Worm (Caenorhabditis elegans) whole organism, L1 larva: ENCODE data around the gene F38B6.4.

Experiments used
- C04F5.9 ChIP-seq: sonication (generic microtip); optimal IDR thresholded peaks from 2 replicates; lab custom pipeline; 2016; ENCODE audit warnings: missing genetic modification characterization, missing compliant biosample characterization
- F16B12.6 ChIP-seq: fragments of 150-350 bp; optimal IDR thresholded peaks from 2 replicates; lab custom pipeline; 2014; ENCODE audit warnings: missing biosample characterization, missing genetic modification characterization
- Y116A8C.19 ChIP-seq: sonication (generic microtip); optimal IDR thresholded peaks from 2 replicates; lab custom pipeline; 2016; ENCODE audit warnings: missing compliant biosample characterization, missing genetic modification characterization, borderline replicate concordance
- aha-1 ChIP-seq: fragments of 150-350 bp; optimal IDR thresholded peaks from 2 replicates; lab custom pipeline; 2014; ENCODE audit warnings: missing biosample characterization, missing genetic modification characterization
- blmp-1 ChIP-seq: fragments of 150-350 bp; optimal IDR thresholded peaks from 2 replicates; lab custom pipeline; 2014; ENCODE audit warnings: missing biosample characterization, missing genetic modification characterization
- ceh-63 ChIP-seq: fragments of 200-800 bp; sonication (Bioruptor generic); optimal IDR thresholded peaks from 2 replicates; lab custom pipeline; 2018; ENCODE audit warnings: mild to moderate bottlenecking, missing genetic modification characterization, missing compliant biosample characterization
- ceh-8 ChIP-seq: fragments of 200-800 bp; sonication (Bioruptor generic); optimal IDR thresholded peaks from 2 replicates; lab custom pipeline; 2018; ENCODE audit warnings: mild to moderate bottlenecking, missing genetic modification characterization, moderate library complexity, missing compliant biosample characterization
- ceh-82 ChIP-seq, 3 experiments: fragments of 150-350 bp in 1 of 3; sonication (generic microtip) in 2 of 3; optimal IDR thresholded peaks; 2 replicates each; lab custom pipeline; 2014 to 2017; ENCODE audit warnings: missing biosample characterization in 3 of 3, missing genetic modification characterization in 3 of 3
- ces-1 ChIP-seq: fragments of 150-350 bp; optimal IDR thresholded peaks from 2 replicates; lab custom pipeline; 2014; ENCODE audit warnings: missing biosample characterization, missing genetic modification reagents, missing genetic modification characterization
- dpl-1 ChIP-seq, 3 experiments: fragments of 150-350 bp in 2 of 3; sonication (generic microtip) in 1 of 3; optimal IDR thresholded peaks; 2 replicates each; lab custom pipeline; 2014 to 2017; ENCODE audit warnings: missing biosample characterization in 3 of 3, missing genetic modification characterization in 3 of 3, missing genetic modification reagents in 3 of 3
- dsc-1 ChIP-seq: sonication (generic microtip); optimal IDR thresholded peaks from 2 replicates; lab custom pipeline; 2016; ENCODE audit warnings: mild to moderate bottlenecking, missing genetic modification characterization, missing compliant biosample characterization
- egl-13 ChIP-seq: sonication (generic microtip); optimal IDR thresholded peaks from 2 replicates; lab custom pipeline; 2016; ENCODE audit warnings: missing genotype, missing genetic modification reagents, missing genetic modification characterization, missing compliant biosample characterization
- egl-27 ChIP-seq, 2 experiments: fragments of 150-350 bp in 1 of 2; sonication (generic microtip); optimal IDR thresholded peaks; 3 replicates each; lab custom pipeline; 2017 to 2018; ENCODE audit warnings: missing biosample characterization in 2 of 2, missing genetic modification characterization in 2 of 2, missing genetic modification reagents in 2 of 2
- ets-5 ChIP-seq: fragments of 200-800 bp; sonication (Bioruptor generic); IDR thresholded peaks from 2 replicates; pipeline ENCODE4 v1.3.6; 2022; ENCODE audit warnings: missing genetic modification characterization, missing compliant biosample characterization
- fkh-10 ChIP-seq: sonication (generic microtip); optimal IDR thresholded peaks from 2 replicates; lab custom pipeline; 2017; ENCODE audit warnings: missing biosample characterization, missing genetic modification reagents, missing genetic modification characterization
- hlh-17 ChIP-seq: fragments of 200-800 bp; sonication (Bioruptor generic); optimal IDR thresholded peaks from 2 replicates; lab custom pipeline; 2018; ENCODE audit warnings: missing genetic modification characterization, mild to moderate bottlenecking, missing compliant biosample characterization, moderate library complexity, borderline replicate concordance
- lin-14 ChIP-seq: fragments of 200-800 bp; sonication (Bioruptor generic); optimal IDR thresholded peaks from 2 replicates; lab custom pipeline; 2018; ENCODE audit warnings: mild to moderate bottlenecking, missing genetic modification characterization, moderate library complexity, missing compliant biosample characterization
- lin-39 ChIP-seq: fragments of 150-350 bp; optimal IDR thresholded peaks from 2 replicates; lab custom pipeline; 2014; ENCODE audit warnings: missing biosample characterization, missing genetic modification reagents, missing genetic modification characterization
- mab-9 ChIP-seq: fragments of 200-800 bp; sonication (Bioruptor generic); IDR thresholded peaks from 2 replicates; pipeline ENCODE4 v1.3.6; 2022; ENCODE audit warnings: missing genetic modification reagents, missing genetic modification characterization, missing compliant biosample characterization
- mdl-1 ChIP-seq, 2 experiments: fragments of 150-350 bp; optimal IDR thresholded peaks; 2 replicates each; lab custom pipeline; 2014 to 2017; ENCODE audit warnings: missing biosample characterization in 2 of 2, missing genetic modification characterization in 2 of 2, inconsistent platforms in 1 of 2
- nhr-12 ChIP-seq: sonication (generic microtip); optimal IDR thresholded peaks from 2 replicates; lab custom pipeline; 2017; ENCODE audit warnings: missing biosample characterization, missing genetic modification characterization
- nhr-20 ChIP-seq: sonication (generic microtip); optimal IDR thresholded peaks from 2 replicates; lab custom pipeline; 2016; ENCODE audit warnings: mild to moderate bottlenecking, missing genetic modification characterization, missing compliant biosample characterization
- nhr-237 ChIP-seq: fragments of 150-350 bp; optimal IDR thresholded peaks from 2 replicates; lab custom pipeline; 2014; ENCODE audit warnings: missing biosample characterization, missing genetic modification characterization
- nhr-28 ChIP-seq: fragments of 150-350 bp; optimal IDR thresholded peaks from 2 replicates; lab custom pipeline; 2014; ENCODE audit warnings: missing biosample characterization, missing genetic modification characterization
- nhr-85 ChIP-seq: sonication (generic microtip); peaks from one replicate; lab custom pipeline; 2016; ENCODE audit warnings: missing genetic modification characterization, inconsistent platforms, missing compliant biosample characterization
- pax-3 ChIP-seq: fragments of 200-800 bp; sonication (Bioruptor generic); optimal IDR thresholded peaks from 2 replicates; lab custom pipeline; 2018; ENCODE audit warnings: mild to moderate bottlenecking, missing genetic modification characterization, moderate library complexity, missing compliant biosample characterization
- pqm-1 ChIP-seq: sonication (generic microtip); optimal IDR thresholded peaks from 3 replicates; lab custom pipeline; 2017; ENCODE audit warnings: missing biosample characterization, missing genetic modification characterization
- rnt-1 ChIP-seq: sonication (generic microtip); optimal IDR thresholded peaks from 2 replicates; lab custom pipeline; 2016; ENCODE audit warnings: mild to moderate bottlenecking, missing genetic modification characterization, moderate library complexity, missing compliant biosample characterization
- skn-1 ChIP-seq: fragments of 150-350 bp; optimal IDR thresholded peaks from 2 replicates; lab custom pipeline; 2014; ENCODE audit warnings: missing biosample characterization, missing genetic modification characterization
- snpc-4 ChIP-seq: fragments of 150-350 bp; optimal IDR thresholded peaks from 2 replicates; lab custom pipeline; 2014; ENCODE audit warnings: missing biosample characterization, missing genetic modification characterization
- snu-23 ChIP-seq: sonication (generic microtip); optimal IDR thresholded peaks from 2 replicates; lab custom pipeline; 2016; ENCODE audit warnings: missing genetic modification characterization, missing compliant biosample characterization
- sup-37 ChIP-seq: fragments of 200-800 bp; sonication (Bioruptor generic); optimal IDR thresholded peaks from 2 replicates; lab custom pipeline; 2018; ENCODE audit warnings: mild to moderate bottlenecking, missing genetic modification characterization, missing compliant biosample characterization
- tlp-1 ChIP-seq: fragments of 150-350 bp; optimal IDR thresholded peaks from 2 replicates; lab custom pipeline; 2014; ENCODE audit warnings: missing biosample characterization, missing genetic modification characterization
- unc-30 ChIP-seq: sonication (generic microtip); optimal IDR thresholded peaks from 2 replicates; lab custom pipeline; 2017; ENCODE audit warnings: missing biosample characterization, missing genetic modification characterization
- unc-62 ChIP-seq: fragments of 150-350 bp; optimal IDR thresholded peaks from 2 replicates; lab custom pipeline; 2014; ENCODE audit warnings: missing biosample characterization, missing genetic modification reagents, missing genetic modification characterization
- unc-86 ChIP-seq: sonication (generic microtip); optimal IDR thresholded peaks from 2 replicates; lab custom pipeline; 2016; ENCODE audit warnings: missing genetic modification characterization, missing compliant biosample characterization
- unc-98 ChIP-seq: fragments of 200-800 bp; sonication (Bioruptor generic); IDR thresholded peaks from 2 replicates; pipeline ENCODE4 v1.3.6; 2022; ENCODE audit warnings: missing genetic modification characterization, missing compliant biosample characterization

F38B6.4 gene

DNA sequence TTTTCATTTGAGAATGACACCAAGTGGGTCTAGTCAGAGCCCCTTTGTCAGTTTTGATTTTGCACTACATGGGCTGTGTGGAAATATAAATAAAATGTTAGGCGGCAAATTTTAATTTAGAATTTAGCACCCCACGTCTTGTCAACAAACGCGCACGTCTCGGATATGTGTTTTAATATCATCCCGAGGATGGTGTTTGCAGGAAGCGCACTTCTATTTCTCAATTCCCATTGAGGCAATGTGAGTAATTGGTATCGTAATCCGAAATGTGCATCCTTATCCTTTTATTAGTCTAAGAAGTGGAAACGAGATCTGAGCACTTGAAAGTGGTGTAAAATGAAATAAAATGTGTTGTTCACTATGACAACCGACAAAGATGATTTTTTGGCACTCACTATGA is 13.1 kb downstream of the F38B6.4 start:
- no peak for TF ChIP-seq snu-23 (GFP tag; lab: Kevin White, UChicago)
- peak; percentile 50 for TF ChIP-seq dsc-1
- TF ChIP-seq egl-13 (tag; lab: Kevin White, UChicago) = no peak
- no peak for TF ChIP-seq Y116A8C.19 (tag; lab: Kevin White, UChicago)
- peak; percentile 85 for TF ChIP-seq ceh-63 (GFP tag; lab: Kevin White, UChicago)
- TF ChIP-seq snpc-4 = no peak
- TF ChIP-seq lin-39 (tag; lab: Kevin White, UChicago) = no peak

DNA sequence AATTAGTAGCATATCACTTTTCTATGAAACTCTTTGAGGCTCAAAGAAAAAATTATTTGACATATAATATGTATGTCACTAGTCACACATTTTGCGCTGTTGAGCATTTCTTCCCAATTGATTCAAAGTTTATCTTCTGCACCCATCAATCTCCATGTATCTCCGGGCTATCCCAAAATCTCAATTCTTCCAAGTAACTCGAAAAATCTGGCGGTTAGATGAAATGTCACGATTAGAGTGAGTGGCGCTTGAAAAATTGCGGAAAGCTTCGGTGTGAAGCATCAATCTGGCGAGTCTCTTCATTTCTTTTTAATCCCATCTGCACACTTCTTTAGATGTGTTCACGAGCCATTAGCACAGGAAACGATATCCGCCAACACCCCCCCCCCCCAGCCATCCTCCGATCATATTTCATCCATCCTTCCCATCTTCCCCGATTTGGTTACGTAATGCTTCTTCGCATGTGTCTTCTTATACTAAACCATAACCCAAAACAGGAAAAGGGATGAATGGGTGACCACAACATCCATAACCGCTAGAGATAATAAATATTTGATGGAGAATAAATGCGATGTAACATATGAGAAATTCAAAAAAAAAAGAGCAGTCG is 14.4 kb downstream of the F38B6.4 start:
- peak; percentile 66 for TF ChIP-seq dsc-1
- TF ChIP-seq hlh-17 = no peak

DNA sequence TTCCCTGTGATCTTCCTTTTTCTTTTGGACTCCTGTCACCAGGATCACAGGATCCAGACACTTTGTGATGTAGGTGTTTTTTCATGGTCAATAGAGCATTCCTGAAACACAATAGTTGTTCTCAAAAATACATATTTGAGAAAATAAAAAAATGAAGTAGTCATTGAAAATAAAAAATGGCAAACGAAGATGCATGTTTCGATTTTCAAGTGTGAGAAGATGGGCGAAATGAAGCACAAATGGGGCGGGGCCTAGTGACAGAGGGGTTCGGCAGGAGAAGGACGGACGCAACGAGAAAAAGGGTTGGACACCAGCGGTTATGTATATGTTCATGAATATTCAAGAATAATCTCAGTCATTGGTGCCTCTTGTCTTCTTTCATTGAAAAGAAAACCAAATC is 15.3 kb downstream of the F38B6.4 start, which contains the start of gene F38B6.6:
Gene F38B6.6 (minus strand): TSS at position 101 of the 400 bp plus-strand sequence.
- TF ChIP-seq ces-1 (GFP tag; lab: Kevin White, UChicago) (no peak), skn-1 (tag; lab: Kevin White, UChicago) (no peak), aha-1 (no peak), fkh-10 (peak; percentile 40), sup-37 (no peak), blmp-1 (tag; lab: Kevin White, UChicago) (no peak), lin-39 (tag; lab: Kevin White, UChicago) (no peak)

DNA sequence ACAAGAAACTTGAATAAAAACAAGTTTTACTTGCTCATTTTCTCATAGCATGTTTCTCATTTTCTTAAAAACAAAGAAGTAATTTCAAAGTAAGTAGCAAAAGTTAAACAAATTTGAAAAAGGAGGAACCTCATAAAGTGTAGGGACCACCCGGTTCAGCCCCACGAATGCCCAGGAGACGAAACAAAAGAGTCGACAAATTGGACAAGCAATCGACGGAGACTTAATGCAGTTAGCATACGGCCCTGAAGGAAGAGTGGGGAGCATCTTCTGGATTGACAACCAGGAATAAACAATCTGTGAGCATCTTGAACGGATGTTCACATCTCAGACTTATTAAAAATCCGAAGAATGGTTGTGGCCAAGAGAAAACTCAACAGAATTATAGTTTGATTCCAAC is 17.0 kb downstream of the F38B6.4 start:
- TF ChIP-seq F16B12.6 (no peak), mdl-1 (tag; optimal IDR thresholded peaks at IDR 0.05; lab: Kevin White, UChicago) (no peak), nhr-85 (tag; lab: Kevin White, UChicago) (no peak), pqm-1 (tag; lab: Kevin White, UChicago) (no peak)
- TF ChIP-seq, all 84 proteins: peak for 0

DNA sequence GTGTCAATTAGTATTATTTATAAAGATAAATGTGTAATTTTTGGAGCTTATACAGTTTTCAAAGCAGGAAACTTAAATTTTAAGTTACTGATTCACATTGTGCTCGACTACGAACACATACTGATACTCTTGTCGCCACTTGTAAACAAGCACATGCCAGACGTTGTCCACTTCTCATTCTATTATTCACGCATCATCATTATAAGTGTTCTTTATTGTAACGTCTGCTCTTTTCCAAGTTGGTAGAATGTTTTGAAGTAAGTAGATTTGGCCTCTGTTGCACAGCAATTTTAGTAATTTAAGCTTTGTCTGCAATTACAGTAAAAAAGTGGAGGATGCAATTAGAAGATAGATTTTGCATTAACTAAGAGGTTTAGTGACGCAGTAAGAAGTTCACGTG is 18.2 kb downstream of the F38B6.4 start:
- TF ChIP-seq ceh-82 (tag; optimal IDR thresholded peaks at IDR 0.05; lab: Kevin White, UChicago) (no peak), dsc-1 (no peak), nhr-12 (tag; lab: Kevin White, UChicago) (no peak), pax-3 (no peak), aha-1 (no peak), egl-27 (tag; optimal IDR thresholded peaks at IDR 0.05; lab: Kevin White, UChicago) (no peak), dpl-1 (GFP tag; optimal IDR thresholded peaks at IDR 0.05; lab: Kevin White, UChicago) (no peak), ets-5 (GFP tag; lab: Robert Waterston, UW) (no peak), nhr-237 (no peak), mdl-1 (tag; optimal IDR thresholded peaks at IDR 0.05; lab: Kevin White, UChicago) (no peak), ceh-63 (GFP tag; lab: Kevin White, UChicago) (no peak), tlp-1 (no peak), unc-62 (no peak), nhr-85 (tag; lab: Kevin White, UChicago) (no peak), rnt-1 (tag; lab: Kevin White, UChicago) (no peak), ceh-8 (GFP tag; lab: Kevin White, UChicago) (no peak), fkh-10 (no peak), unc-98 (GFP tag; lab: Robert Waterston, UW) (no peak), mab-9 (GFP tag; lab: Robert Waterston, UW) (no peak)

DNA sequence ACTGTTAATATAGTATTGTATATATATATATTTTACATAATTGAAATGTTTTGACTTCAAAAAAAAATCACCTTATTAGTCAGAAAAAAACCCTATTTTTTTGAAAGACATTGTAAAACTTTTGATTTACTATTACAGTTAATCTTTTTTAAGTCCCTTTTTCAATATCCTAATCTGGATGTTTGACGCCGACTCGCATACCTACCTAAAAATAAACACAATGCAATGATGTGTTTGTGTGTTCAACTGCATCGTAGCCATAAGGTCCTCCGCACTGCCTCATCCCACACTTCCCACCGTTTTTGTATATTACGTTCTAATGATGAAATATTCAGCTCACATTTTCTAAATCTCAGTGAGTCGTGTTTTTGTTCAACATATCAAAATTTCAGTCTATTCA is 18.7 kb downstream of the F38B6.4 start, which contains the start of gene F38B6.3:
Gene F38B6.3 (plus strand): TSS at position 301 of the 400 bp plus-strand sequence.
- TF ChIP-seq nhr-28 (tag; lab: Kevin White, UChicago) (no peak), C04F5.9 (no peak), unc-86 (tag; lab: Kevin White, UChicago) (no peak), dpl-1 (GFP tag; optimal IDR thresholded peaks at IDR 0.05; lab: Kevin White, UChicago) (no peak), unc-30 (tag; lab: Kevin White, UChicago) (no peak), nhr-20 (tag; lab: Kevin White, UChicago) (no peak), lin-14 (GFP tag; lab: Kevin White, UChicago) (no peak), egl-13 (tag; lab: Kevin White, UChicago) (no peak)
- TF ChIP-seq, all 84 proteins: peak for 0
